Worm (Caenorhabditis elegans) whole organism, L2 larva: Measurements from ENCODE around the gene srh-104.

Experiments
- C34F6.9 ChIP-seq: fragments of 150-350 bp; optimal IDR thresholded peaks from 2 replicates; lab custom pipeline; 2014; ENCODE audit warnings: missing biosample characterization, missing genetic modification characterization
- R02D3.7 ChIP-seq: fragments of 150-350 bp; optimal IDR thresholded peaks from 2 replicates; lab custom pipeline; 2014; ENCODE audit warnings: missing biosample characterization, missing genetic modification characterization
- ZK546.5 ChIP-seq: sonication (generic microtip); optimal IDR thresholded peaks from 2 replicates; lab custom pipeline; 2017; ENCODE audit warnings: missing biosample characterization, missing genetic modification characterization
- aly-2 ChIP-seq: fragments of 150-350 bp; optimal IDR thresholded peaks from 2 replicates; lab custom pipeline; 2014; ENCODE audit warnings: missing biosample characterization, missing genetic modification characterization
- ama-1 ChIP-seq: fragments of 150-350 bp; optimal IDR thresholded peaks from 2 replicates; lab custom pipeline; 2018; ENCODE audit warnings: inconsistent platforms
- blmp-1 ChIP-seq: sonication (generic microtip); optimal IDR thresholded peaks from 2 replicates; lab custom pipeline; 2017; ENCODE audit warnings: missing genetic modification characterization, mild to moderate bottlenecking, missing compliant biosample characterization, antibody characterized with exemption, moderate library complexity; ENCODE audit not compliant: insufficient read depth
- ceh-82 ChIP-seq: fragments of 150-350 bp; optimal IDR thresholded peaks from 2 replicates; lab custom pipeline; 2014; ENCODE audit warnings: missing biosample characterization, missing genetic modification characterization
- dmd-4 ChIP-seq: sonication (generic microtip); optimal IDR thresholded peaks from 2 replicates; lab custom pipeline; 2017; ENCODE audit warnings: missing biosample characterization, missing genetic modification characterization
- egl-27 ChIP-seq: sonication (generic microtip); optimal IDR thresholded peaks from 3 replicates; lab custom pipeline; 2017; ENCODE audit warnings: missing biosample characterization, missing genetic modification reagents, missing genetic modification characterization
- elt-1 ChIP-seq: fragments of 150-350 bp; optimal IDR thresholded peaks from 2 replicates; lab custom pipeline; 2014; ENCODE audit warnings: missing biosample characterization, missing genetic modification characterization
- fos-1 ChIP-seq: fragments of 150-350 bp; optimal IDR thresholded peaks from 2 replicates; lab custom pipeline; 2014; ENCODE audit warnings: missing biosample characterization, missing genetic modification characterization
- gmeb-1 ChIP-seq: fragments of 150-350 bp; optimal IDR thresholded peaks from 2 replicates; lab custom pipeline; 2014; ENCODE audit warnings: missing biosample characterization, missing genetic modification characterization
- lin-11 ChIP-seq: fragments of 150-350 bp; sonication (generic microtip); optimal IDR thresholded peaks from 2 replicates; lab custom pipeline; 2014; ENCODE audit warnings: missing biosample characterization, missing genetic modification characterization, inconsistent platforms, mixed read lengths
- lin-39 ChIP-seq: fragments of 150-350 bp; optimal IDR thresholded peaks from 2 replicates; lab custom pipeline; 2014; ENCODE audit warnings: missing biosample characterization, missing genetic modification reagents, missing genetic modification characterization
- lsy-2 ChIP-seq, 2 experiments: fragments of 150-350 bp in 1 of 2; sonication (generic microtip) in 1 of 2; optimal IDR thresholded peaks; 2 replicates each; lab custom pipeline; 2014 to 2017; ENCODE audit warnings: missing biosample characterization in 2 of 2, missing genetic modification characterization in 2 of 2
- mab-5 ChIP-seq: fragments of 150-350 bp; optimal IDR thresholded peaks from 2 replicates; lab custom pipeline; 2014; ENCODE audit warnings: missing biosample characterization, missing genetic modification characterization
- mbf-1 ChIP-seq: sonication (generic microtip); optimal IDR thresholded peaks from 2 replicates; lab custom pipeline; 2017; ENCODE audit warnings: missing biosample characterization, missing genetic modification characterization
- nhr-10 ChIP-seq: sonication (generic microtip); optimal IDR thresholded peaks from 2 replicates; lab custom pipeline; 2017; ENCODE audit warnings: missing biosample characterization, missing genetic modification characterization
- nhr-11 ChIP-seq: fragments of 150-350 bp; optimal IDR thresholded peaks from 2 replicates; lab custom pipeline; 2014; ENCODE audit warnings: missing biosample characterization, missing genetic modification characterization
- nhr-12 ChIP-seq: fragments of 150-350 bp; optimal IDR thresholded peaks from 2 replicates; lab custom pipeline; 2014; ENCODE audit warnings: missing biosample characterization, missing genetic modification characterization
- nhr-129 ChIP-seq: fragments of 150-350 bp; optimal IDR thresholded peaks from 2 replicates; lab custom pipeline; 2014; ENCODE audit warnings: missing biosample characterization, missing genetic modification characterization
- nhr-21 ChIP-seq: fragments of 150-350 bp; optimal IDR thresholded peaks from 2 replicates; lab custom pipeline; 2014; ENCODE audit warnings: missing biosample characterization, missing genetic modification characterization
- nhr-23 ChIP-seq: fragments of 150-350 bp; optimal IDR thresholded peaks from 2 replicates; lab custom pipeline; 2014; ENCODE audit warnings: missing biosample characterization, missing genetic modification reagents, missing genetic modification characterization
- nhr-237 ChIP-seq: fragments of 150-350 bp; optimal IDR thresholded peaks from 2 replicates; lab custom pipeline; 2014; ENCODE audit warnings: missing biosample characterization, missing genetic modification characterization
- nhr-25 ChIP-seq: fragments of 150-350 bp; sonication (generic microtip); optimal IDR thresholded peaks from 3 replicates; lab custom pipeline; 2014; ENCODE audit warnings: missing biosample characterization, missing genetic modification characterization
- nhr-6 ChIP-seq: fragments of 150-350 bp; optimal IDR thresholded peaks from 2 replicates; lab custom pipeline; 2014; ENCODE audit warnings: missing biosample characterization, missing genetic modification characterization
- nhr-77 ChIP-seq: fragments of 150-350 bp; optimal IDR thresholded peaks from 2 replicates; lab custom pipeline; 2014; ENCODE audit warnings: missing biosample characterization, missing genetic modification characterization
- peb-1 ChIP-seq: fragments of 150-350 bp; optimal IDR thresholded peaks from 2 replicates; lab custom pipeline; 2014; ENCODE audit warnings: missing biosample characterization, missing genetic modification characterization
- sem-4 ChIP-seq: fragments of 150-350 bp; optimal IDR thresholded peaks from 2 replicates; lab custom pipeline; 2014; ENCODE audit warnings: missing biosample characterization, missing genetic modification reagents, missing genetic modification characterization
- skn-1 ChIP-seq: sonication (generic microtip); optimal IDR thresholded peaks from 2 replicates; lab custom pipeline; 2017; ENCODE audit warnings: missing biosample characterization, missing genetic modification characterization
- sma-3 ChIP-seq: sonication (generic microtip); optimal IDR thresholded peaks from 2 replicates; lab custom pipeline; 2016; ENCODE audit warnings: missing genetic modification reagents, missing genetic modification characterization, missing compliant biosample characterization
- snpc-4 ChIP-seq: fragments of 150-350 bp; optimal IDR thresholded peaks from 2 replicates; lab custom pipeline; 2014; ENCODE audit warnings: missing biosample characterization, missing genetic modification characterization
- unc-39 ChIP-seq: fragments of 150-350 bp; optimal IDR thresholded peaks from 2 replicates; lab custom pipeline; 2014; ENCODE audit warnings: missing biosample characterization, missing genetic modification characterization
- ztf-1 ChIP-seq: fragments of 200-800 bp; sonication (Bioruptor generic); conservative IDR thresholded peaks from 2 replicates; pipeline ENCODE4 v1.3.6; 2022; ENCODE audit warnings: missing genetic modification characterization, missing compliant biosample characterization

The srh-104 gene

ce11 chrV:16249105-16249504 is 5.1 kb upstream of the srh-104 start:
- no peak for TF ChIP-seq ceh-82
- no peak for TF ChIP-seq nhr-23 (tag; lab: Kevin White, UChicago)
- no peak for TF ChIP-seq nhr-6 (tag; lab: Kevin White, UChicago)
- TF ChIP-seq peb-1 (tag; lab: Kevin White, UChicago) = no peak
- no peak for TF ChIP-seq lsy-2 (tag; optimal IDR thresholded peaks at IDR 0.05; lab: Kevin White, UChicago)
- no peak for TF ChIP-seq nhr-12 (tag; lab: Kevin White, UChicago)
- no peak for TF ChIP-seq nhr-25 (tag; lab: Kevin White, UChicago)
- no peak for TF ChIP-seq unc-39
- no peak for TF ChIP-seq egl-27
- no peak for TF ChIP-seq aly-2 (tag; lab: Kevin White, UChicago)
- TF ChIP-seq dmd-4 = no peak
- TF ChIP-seq nhr-11 = no peak
- TF ChIP-seq ZK546.5 (tag; lab: Kevin White, UChicago) = no peak
- no peak for TF ChIP-seq ama-1 (lab: Kevin White, UChicago)
- TF ChIP-seq snpc-4 (tag; lab: Kevin White, UChicago) = no peak

ce11 chrV:16246579-16246978 is 2.6 kb upstream of the srh-104 start, which contains the start of gene srh-95:
Gene srh-95, plus strand, starts transcription at chrV:16246879.
- TF ChIP-seq nhr-21 (tag; lab: Kevin White, UChicago) (no peak), nhr-23 (tag; lab: Kevin White, UChicago) (no peak), ZK546.5 (tag; lab: Kevin White, UChicago) (no peak), lin-11 (tag; lab: Kevin White, UChicago) (no peak), nhr-6 (tag; lab: Kevin White, UChicago) (no peak), elt-1 (tag; lab: Kevin White, UChicago) (no peak), nhr-129 (tag; lab: Kevin White, UChicago) (no peak), nhr-25 (tag; lab: Kevin White, UChicago) (no peak), C34F6.9 (no peak), lsy-2 (tag; optimal IDR thresholded peaks at IDR 0.05; lab: Kevin White, UChicago) (no peak), peb-1 (tag; lab: Kevin White, UChicago) (no peak)

ce11 chrV:16237223-16237622 is 6.8 kb downstream of the srh-104 start, which contains the start of gene F21H7.5:
Gene F21H7.5, plus strand, starts transcription at chrV:16237523.
- TF ChIP-seq ama-1 (lab: Kevin White, UChicago) (no peak), nhr-77 (tag; lab: Kevin White, UChicago) (no peak), gmeb-1 (no peak), ZK546.5 (tag; lab: Kevin White, UChicago) (no peak), nhr-21 (tag; lab: Kevin White, UChicago) (no peak), nhr-11 (no peak), nhr-129 (tag; lab: Kevin White, UChicago) (no peak), R02D3.7 (tag; lab: Kevin White, UChicago) (no peak), skn-1 (no peak), peb-1 (tag; lab: Kevin White, UChicago) (no peak), lin-39 (tag; lab: Kevin White, UChicago) (no peak), aly-2 (tag; lab: Kevin White, UChicago) (no peak), unc-39 (no peak), nhr-23 (tag; lab: Kevin White, UChicago) (no peak), nhr-237 (no peak), ceh-82 (no peak), ztf-1 (no peak), nhr-10 (tag; lab: Kevin White, UChicago) (no peak)
- TF ChIP-seq, all 48 proteins: peak for 0

- TF ChIP-seq nhr-12 (tag; lab: Kevin White, UChicago) = no peak
- TF ChIP-seq sem-4 (tag; lab: Kevin White, UChicago) = no peak
- TF ChIP-seq mbf-1 (tag; lab: Kevin White, UChicago) = no peak
- TF ChIP-seq mab-5 = no peak
- TF ChIP-seq blmp-1 = no peak
- TF ChIP-seq fos-1 = no peak
- no peak for TF ChIP-seq lin-11 (tag; lab: Kevin White, UChicago)
- TF ChIP-seq dmd-4 = no peak
- no peak for TF ChIP-seq nhr-23 (tag; lab: Kevin White, UChicago)
These were observed 8.3 kb downstream of the srh-104 start, which contains the start of gene srh-98 for ce11 chrV:16235647-16236046. Gene srh-98, minus strand, starts transcription at chrV:16235747.

ce11 chrV:16235135-16235534 is 8.8 kb downstream of the srh-104 start, which contains the start of gene F21H7.3:
Gene F21H7.3, minus strand, starts transcription at chrV:16235235.
- TF ChIP-seq sma-3 (GFP tag; lab: Kevin White, UChicago) (no peak), ama-1 (lab: Kevin White, UChicago) (no peak), nhr-237 (no peak), skn-1 (no peak), R02D3.7 (tag; lab: Kevin White, UChicago) (no peak), lsy-2 (tag; optimal IDR thresholded peaks at IDR 0.05; lab: Kevin White, UChicago) (no peak)
